Worm (Caenorhabditis elegans): ENCODE data around the gene npax-3.

npax-3 gene

DNA sequence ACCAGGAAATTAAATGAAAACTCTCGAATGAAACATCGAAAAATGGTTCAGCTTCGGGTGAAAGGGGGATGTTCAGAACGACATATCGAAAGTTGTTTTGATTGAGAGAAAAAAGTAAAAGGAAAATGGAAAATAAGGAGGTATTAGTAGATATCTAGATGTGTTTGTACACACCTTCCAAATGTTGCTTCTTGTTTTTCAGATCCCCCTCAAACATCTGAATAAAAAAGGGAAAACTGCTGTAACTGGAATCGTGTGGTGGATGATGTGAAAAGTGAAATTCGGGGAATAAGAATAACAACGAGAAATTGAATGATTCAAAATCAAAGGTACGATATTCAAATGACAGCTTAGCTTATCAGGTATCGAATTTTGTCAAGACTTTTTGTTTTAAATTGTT, at the start of gene npax-3:
Gene npax-3 (minus strand): TSS at position 101 of the 400 bp plus-strand sequence.
- no peak for TF ChIP-seq him-1 (tag; optimal IDR thresholded peaks at IDR 0.05)
- no peak for TF ChIP-seq W03F9.2 (tag; optimal IDR thresholded peaks at IDR 0.05)
- no peak for TF ChIP-seq dao-5 (tag; optimal IDR thresholded peaks at IDR 0.05)

DNA sequence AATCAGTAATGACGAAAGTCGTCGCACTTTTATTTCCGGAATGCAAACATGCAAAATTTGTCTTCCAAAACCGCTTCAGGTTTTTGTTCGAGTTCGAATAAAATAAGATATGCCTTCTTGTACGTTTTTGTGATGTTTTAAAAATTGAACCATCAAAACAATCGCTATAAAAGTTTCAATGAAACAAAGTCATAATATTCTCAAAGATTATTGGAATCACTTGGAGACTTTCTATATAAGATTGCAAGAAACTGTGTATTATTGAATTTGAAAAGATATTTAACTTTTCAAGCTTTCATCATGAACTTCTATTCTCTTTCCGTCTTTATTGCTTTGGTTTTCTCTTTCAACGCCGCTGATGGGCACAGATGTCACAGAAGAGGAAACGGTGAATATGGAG, 48.9 kb upstream of the npax-3 start, which contains the start of gene fipr-14:
Gene fipr-14 (plus strand): TSS at position 301 of the 400 bp plus-strand sequence.
- no peak for TF ChIP-seq him-1 (tag; optimal IDR thresholded peaks at IDR 0.05)
- no peak for TF ChIP-seq W03F9.2 (tag; optimal IDR thresholded peaks at IDR 0.05)
- TF ChIP-seq dao-5 (tag; optimal IDR thresholded peaks at IDR 0.05) = no peak

- TF ChIP-seq him-1 (tag; optimal IDR thresholded peaks at IDR 0.05) = no peak
- TF ChIP-seq dao-5 (tag; optimal IDR thresholded peaks at IDR 0.05) = no peak
- no peak for TF ChIP-seq W03F9.2 (tag; optimal IDR thresholded peaks at IDR 0.05)
Observed at ce11 chrIV:10874527-10874926, 46.6 kb upstream of the npax-3 start, which contains the start of gene F13E9.12. F13E9.12 (minus strand) TSS chrIV:10874627.

DNA sequence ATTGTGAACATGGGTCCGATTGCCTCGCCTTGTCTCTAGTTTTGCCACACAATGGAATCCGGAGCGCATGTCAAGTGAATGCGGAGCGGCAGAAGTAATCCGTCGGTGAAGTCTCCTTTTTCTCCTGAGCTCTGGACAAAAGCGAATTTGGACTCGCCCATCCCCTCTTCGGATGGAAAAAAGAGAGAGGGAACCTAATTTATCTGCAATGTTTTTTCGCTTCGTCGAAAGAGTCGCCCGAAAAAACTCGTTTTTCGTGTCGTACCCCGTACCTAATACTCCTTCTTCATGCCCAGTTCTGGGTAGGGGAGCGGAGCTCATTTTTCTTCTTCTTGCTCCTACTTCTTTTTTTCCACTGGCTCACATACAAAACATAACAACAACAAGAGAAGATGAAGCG, 42.2 kb upstream of the npax-3 start:
- TF ChIP-seq him-1 (tag; optimal IDR thresholded peaks at IDR 0.05) (peak; percentile 1), dao-5 (tag; optimal IDR thresholded peaks at IDR 0.05) (no peak), W03F9.2 (tag; optimal IDR thresholded peaks at IDR 0.05) (no peak)

DNA sequence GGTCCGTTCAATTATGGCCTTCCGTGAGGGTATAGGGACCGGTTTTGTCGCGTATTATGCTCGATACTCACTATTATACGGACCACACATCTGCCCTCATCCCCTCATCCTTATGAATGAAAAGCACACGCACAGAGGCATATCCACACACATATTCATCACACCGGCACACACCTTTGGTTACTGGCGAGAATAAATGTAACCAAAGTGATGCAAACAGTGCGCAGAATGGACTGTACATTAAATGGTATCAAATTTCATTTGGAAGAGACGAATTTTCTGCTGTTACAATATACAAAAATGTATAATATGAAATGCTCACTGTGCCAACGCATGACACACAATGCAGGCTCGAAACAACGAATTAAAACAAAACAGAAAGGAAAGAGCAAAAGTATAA, 41.7 kb upstream of the npax-3 start:
- TF ChIP-seq him-1 (tag; optimal IDR thresholded peaks at IDR 0.05) (no peak), dao-5 (tag; optimal IDR thresholded peaks at IDR 0.05) (no peak)

ce11 chrIV:10868629-10869251, 40.8 kb upstream of the npax-3 start, which contains the start of gene F13E9.11:
F13E9.11 (minus strand) TSS chrIV:10869135.
- TF ChIP-seq him-1 (tag; optimal IDR thresholded peaks at IDR 0.05) (no peak), W03F9.2 (tag; optimal IDR thresholded peaks at IDR 0.05) (no peak), dao-5 (tag; optimal IDR thresholded peaks at IDR 0.05) (no peak)

ce11 chrIV:10867370-10868146, 39.6 kb upstream of the npax-3 start:
- TF ChIP-seq W03F9.2 (tag; optimal IDR thresholded peaks at IDR 0.05) (no peak), him-1 (tag; optimal IDR thresholded peaks at IDR 0.05) (no peak), dao-5 (tag; optimal IDR thresholded peaks at IDR 0.05) (no peak)

DNA sequence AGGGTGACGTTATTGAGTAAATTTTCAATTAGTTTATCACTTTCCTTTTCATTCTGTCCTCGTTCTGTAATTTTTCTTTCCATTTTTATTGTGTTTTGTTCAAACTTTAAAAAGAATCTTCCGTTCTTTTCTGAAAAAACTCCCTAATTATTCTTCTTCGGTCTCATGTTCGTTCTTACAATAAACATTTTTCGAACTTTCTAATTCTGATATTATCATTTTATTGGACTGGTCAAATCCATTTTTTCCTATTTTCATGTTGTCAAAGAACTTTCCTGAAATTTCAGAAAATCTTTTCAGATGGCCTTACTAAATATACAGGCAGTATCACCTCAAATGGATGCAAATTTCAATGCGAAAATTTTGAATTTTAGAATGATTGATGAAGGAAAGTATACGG, 36.1 kb upstream of the npax-3 start, which contains the start of gene nish-1:
Gene nish-1 (plus strand): TSS at position 301 of the 400 bp plus-strand sequence.
- TF ChIP-seq dao-5 (tag; optimal IDR thresholded peaks at IDR 0.05) = no peak
- TF ChIP-seq him-1 (tag; optimal IDR thresholded peaks at IDR 0.05) = no peak
- no peak for TF ChIP-seq W03F9.2 (tag; optimal IDR thresholded peaks at IDR 0.05)

DNA sequence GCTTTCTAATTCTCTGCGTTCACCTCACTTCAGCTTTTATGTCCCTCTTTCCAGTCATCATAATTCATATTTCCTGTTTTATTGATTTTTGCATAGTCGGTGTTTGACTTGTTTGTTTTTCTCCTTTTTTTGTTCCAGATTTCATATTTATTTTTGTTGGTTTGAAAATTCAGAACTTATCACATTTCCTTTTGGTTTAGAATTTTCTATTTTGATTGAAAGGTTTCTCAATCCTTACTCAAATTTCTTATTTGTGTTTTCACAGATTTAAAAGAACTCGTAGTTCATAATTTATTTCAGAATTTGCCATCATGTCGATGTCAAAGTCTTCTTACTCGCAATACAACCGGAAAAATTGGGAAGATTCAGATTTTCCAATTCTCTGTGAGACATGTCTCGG, 33.2 kb upstream of the npax-3 start, which contains the start of gene rbm-22:
Gene rbm-22 (plus strand): TSS at position 301 of the 400 bp plus-strand sequence.
- TF ChIP-seq dao-5 (tag; optimal IDR thresholded peaks at IDR 0.05) = no peak
- no peak for TF ChIP-seq him-1 (tag; optimal IDR thresholded peaks at IDR 0.05)
- TF ChIP-seq W03F9.2 (tag; optimal IDR thresholded peaks at IDR 0.05) = no peak

DNA sequence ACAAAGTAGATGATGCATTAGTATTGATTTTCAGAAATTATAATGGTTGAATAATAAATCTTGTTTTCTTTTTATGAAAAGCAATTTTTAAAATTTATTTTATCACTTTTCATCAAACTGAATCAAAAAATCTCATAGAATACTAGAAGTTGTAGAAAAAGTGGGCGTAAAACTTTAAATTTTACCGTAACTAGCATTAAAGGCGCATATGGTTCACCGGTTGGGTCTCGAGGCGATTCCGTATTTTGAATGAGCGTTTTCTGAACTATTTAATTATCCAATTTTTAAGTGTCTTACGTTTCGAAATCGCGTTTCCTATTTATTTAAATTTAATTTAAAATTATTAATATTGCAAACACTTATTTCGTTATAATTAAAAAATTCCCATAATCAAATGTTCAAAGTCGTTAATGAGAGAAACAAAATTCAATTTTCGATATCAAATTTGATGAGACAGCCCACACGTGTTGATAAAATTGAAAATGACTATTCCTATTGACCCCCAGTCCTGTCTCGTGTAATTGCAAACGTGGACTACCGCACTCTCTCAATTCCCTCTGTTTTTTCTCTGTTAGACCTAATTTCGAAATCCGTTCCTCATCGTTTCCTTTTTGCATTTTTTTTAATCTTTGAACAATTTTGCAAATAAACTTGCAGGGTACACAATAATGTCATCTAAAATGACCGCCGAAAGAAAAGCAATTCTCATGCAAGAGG, 30.5 kb upstream of the npax-3 start, which contains the start of the genes T11G6.2 and hars-1:
Gene T11G6.2 (minus strand): TSS at position 197 of the 717 bp plus-strand sequence.
Gene hars-1 (plus strand): TSS at position 658 of the 717 bp plus-strand sequence.
- no peak for TF ChIP-seq dao-5 (tag; optimal IDR thresholded peaks at IDR 0.05)
- peak; percentile 31 for TF ChIP-seq W03F9.2 (tag; optimal IDR thresholded peaks at IDR 0.05)

ce11 chrIV:10855946-10856345, 28.0 kb upstream of the npax-3 start:
- no peak for TF ChIP-seq him-1 (tag; optimal IDR thresholded peaks at IDR 0.05)
- no peak for TF ChIP-seq dao-5 (tag; optimal IDR thresholded peaks at IDR 0.05)
- TF ChIP-seq W03F9.2 (tag; optimal IDR thresholded peaks at IDR 0.05) = no peak

DNA sequence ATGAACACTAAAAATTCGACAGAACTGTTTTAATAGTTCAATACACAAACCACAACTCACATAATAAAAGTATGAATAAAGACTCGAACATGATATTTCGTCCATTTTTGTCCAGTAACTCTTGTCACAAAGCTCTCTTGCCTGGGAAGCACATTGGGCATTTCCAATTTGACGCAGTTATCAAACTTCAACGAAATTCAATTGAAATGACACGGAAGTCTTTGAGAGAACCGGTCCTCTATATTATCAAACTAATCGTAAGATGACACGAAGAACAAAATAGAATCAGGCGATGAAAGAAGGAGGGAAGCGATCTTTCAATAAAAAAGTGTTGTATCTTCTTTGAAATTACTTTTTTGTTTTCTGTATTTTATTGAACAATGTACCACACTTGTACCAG, 27.1 kb upstream of the npax-3 start, which contains the start of gene T11G6.3:
Gene T11G6.3 (minus strand): TSS at position 189 of the 400 bp plus-strand sequence.
- no peak for TF ChIP-seq W03F9.2 (tag; optimal IDR thresholded peaks at IDR 0.05)

ce11 chrIV:10854042-10854441, 26.1 kb upstream of the npax-3 start:
- TF ChIP-seq W03F9.2 (tag; optimal IDR thresholded peaks at IDR 0.05) (no peak), him-1 (tag; optimal IDR thresholded peaks at IDR 0.05) (no peak), dao-5 (tag; optimal IDR thresholded peaks at IDR 0.05) (no peak)

All from whole organism, L4/young adult.